Fruit fly (Drosophila melanogaster): ENCODE data around the gene SWIP.

Gene SWIP

dm6 chrX:16303636-16304035, 9.9 kb upstream of the SWIP start, which contains the start of gene CG3679:
TSS of gene CG3679 (plus strand) at chrX:16303870.
- TF ChIP-seq ey (GFP tag; optimal IDR thresholded peaks at IDR 0.05) (no peak), CG9705 (GFP tag; optimal IDR thresholded peaks at IDR 0.05) (no peak), HLH106 (tag; optimal IDR thresholded peaks at IDR 0.05) (no peak), pan (optimal IDR thresholded peaks at IDR 0.05) (no peak), Hr78 (GFP tag; optimal IDR thresholded peaks at IDR 0.05) (peak; percentile 20), N (GFP tag; optimal IDR thresholded peaks at IDR 0.05) (peak; percentile 57), Vsx2 (GFP tag; optimal IDR thresholded peaks at IDR 0.05; ENCODE audit: partially characterized antibody) (no peak), tai (GFP tag; optimal IDR thresholded peaks at IDR 0.05) (no peak)

dm6 chrX:16308310-16308918, 5.1 kb upstream of the SWIP start, which contains the start of gene Had1:
TSS of gene Had1 (minus strand) at chrX:16308667.
- no peak for TF ChIP-seq rgr (GFP tag; optimal IDR thresholded peaks at IDR 0.05)
- peak; percentile 46 for TF ChIP-seq woc (GFP tag; optimal IDR thresholded peaks at IDR 0.05)
- no peak for TF ChIP-seq Rel (GFP tag; optimal IDR thresholded peaks at IDR 0.05)
- TF ChIP-seq Rel (tag; optimal IDR thresholded peaks at IDR 0.05) = peak; percentile 4
- peak; percentile 39 for TF ChIP-seq Myc (optimal IDR thresholded peaks at IDR 0.05)
- TF ChIP-seq Hnf4 (GFP tag; optimal IDR thresholded peaks at IDR 0.05) = no peak
- peak; percentile 71 for TF ChIP-seq Dif (GFP tag; optimal IDR thresholded peaks at IDR 0.05; ENCODE audit: partially characterized antibody)
- no peak for TF ChIP-seq Mio (GFP tag; optimal IDR thresholded peaks at IDR 0.05)

dm6 chrX:16308953-16309352, 4.6 kb upstream of the SWIP start:
- no peak for TF ChIP-seq tai (GFP tag; optimal IDR thresholded peaks at IDR 0.05)
- no peak for TF ChIP-seq Mio (GFP tag; optimal IDR thresholded peaks at IDR 0.05)
- no peak for TF ChIP-seq HLH106 (tag; optimal IDR thresholded peaks at IDR 0.05)
- TF ChIP-seq Myc (optimal IDR thresholded peaks at IDR 0.05) = no peak
- no peak for TF ChIP-seq CG9705 (GFP tag; optimal IDR thresholded peaks at IDR 0.05)
- TF ChIP-seq Hr78 (GFP tag; optimal IDR thresholded peaks at IDR 0.05) = no peak

dm6 chrX:16309764-16310163, 3.7 kb upstream of the SWIP start:
- TF ChIP-seq Vsx2 (GFP tag; optimal IDR thresholded peaks at IDR 0.05; ENCODE audit: partially characterized antibody) = peak; percentile 11
- no peak for TF ChIP-seq CG32264 (GFP tag; optimal IDR thresholded peaks at IDR 0.05)

- TF ChIP-seq tai (GFP tag; optimal IDR thresholded peaks at IDR 0.05) = no peak
- no peak for TF ChIP-seq usp (GFP tag; optimal IDR thresholded peaks at IDR 0.05)
- no peak for TF ChIP-seq Rel (GFP tag; optimal IDR thresholded peaks at IDR 0.05)
- peak; percentile 64 for TF ChIP-seq Rel (tag; optimal IDR thresholded peaks at IDR 0.05)
- TF ChIP-seq Vsx2 (GFP tag; optimal IDR thresholded peaks at IDR 0.05; ENCODE audit: partially characterized antibody) = no peak
- TF ChIP-seq br (GFP tag; optimal IDR thresholded peaks at IDR 0.05) = no peak
- TF ChIP-seq lola (GFP tag; optimal IDR thresholded peaks at IDR 0.05) = no peak
- peak; percentile 27 for TF ChIP-seq Sp1 (GFP tag; optimal IDR thresholded peaks at IDR 0.05)
- TF ChIP-seq Abd-B (GFP tag; optimal IDR thresholded peaks at IDR 0.05) = no peak
- no peak for TF ChIP-seq dmrt93B (GFP tag; optimal IDR thresholded peaks at IDR 0.05)
- TF ChIP-seq psq (GFP tag; optimal IDR thresholded peaks at IDR 0.05) = peak; percentile 22
- TF ChIP-seq N (GFP tag; optimal IDR thresholded peaks at IDR 0.05) = peak; percentile 65
- peak; percentile 38 for TF ChIP-seq h (GFP tag; optimal IDR thresholded peaks at IDR 0.05)
- TF ChIP-seq Hnf4 (GFP tag; optimal IDR thresholded peaks at IDR 0.05) = no peak
- TF ChIP-seq foxo (GFP tag; optimal IDR thresholded peaks at IDR 0.05) = peak in 1 of 2 experiments; percentile 53
- no peak for TF ChIP-seq CG9705 (GFP tag; optimal IDR thresholded peaks at IDR 0.05)
- peak; percentile 28 for TF ChIP-seq brk (GFP tag; optimal IDR thresholded peaks at IDR 0.05)
- TF ChIP-seq GATAd (GFP tag; optimal IDR thresholded peaks at IDR 0.05) = no peak
- TF ChIP-seq sv (GFP tag; optimal IDR thresholded peaks at IDR 0.05) = no peak
- no peak for TF ChIP-seq jim (GFP tag; optimal IDR thresholded peaks at IDR 0.05)
- no peak for TF ChIP-seq Dfd (GFP tag; optimal IDR thresholded peaks at IDR 0.05)
- peak; percentile 76 for TF ChIP-seq ey (GFP tag; optimal IDR thresholded peaks at IDR 0.05)
- TF ChIP-seq Hr83 (GFP tag; optimal IDR thresholded peaks at IDR 0.05; ENCODE audit: poor library complexity, severe bottlenecking) = peak; percentile 81
- TF ChIP-seq rgr (GFP tag; optimal IDR thresholded peaks at IDR 0.05) = peak; percentile 6
- no peak for TF ChIP-seq Hr78 (GFP tag; optimal IDR thresholded peaks at IDR 0.05)
- peak; percentile 26 for TF ChIP-seq sage (GFP tag; optimal IDR thresholded peaks at IDR 0.05)
- TF ChIP-seq dsf (GFP tag; optimal IDR thresholded peaks at IDR 0.05; ENCODE audit: borderline replicate concordance) = no peak
- no peak for TF ChIP-seq CG32264 (GFP tag; optimal IDR thresholded peaks at IDR 0.05)
- TF ChIP-seq Dif (GFP tag; optimal IDR thresholded peaks at IDR 0.05; ENCODE audit: partially characterized antibody) = peak; percentile 50
- TF ChIP-seq Jra (GFP tag; optimal IDR thresholded peaks at IDR 0.05) = peak; percentile 53
- TF ChIP-seq woc (GFP tag; optimal IDR thresholded peaks at IDR 0.05) = peak; percentile 38
- TF ChIP-seq CrebA (GFP tag; optimal IDR thresholded peaks at IDR 0.05; ENCODE audit: borderline replicate concordance) = no peak
- TF ChIP-seq dl (GFP tag; optimal IDR thresholded peaks at IDR 0.05; ENCODE audit: insufficient read depth in 1 of 2, partially characterized antibody in 2 of 2) = peak; percentile 21 to 35
- peak; percentile 20 for TF ChIP-seq HLH106 (tag; optimal IDR thresholded peaks at IDR 0.05)
- peak; percentile 71 for TF ChIP-seq fru (GFP tag; optimal IDR thresholded peaks at IDR 0.05)
- no peak for TF ChIP-seq Mio (GFP tag; optimal IDR thresholded peaks at IDR 0.05)
Observed at dm6 chrX:16318858-16319557, 5.5 kb downstream of the SWIP start.
